Fruit fly (Drosophila melanogaster): ENCODE measurements around the gene Vps16B.
A peak's percentile ranks its signal among the peaks of the same experiment; 100 is the strongest.

The Vps16B gene

dm6 chr3R:29836188-29836587 is 19.9 kb upstream of the Vps16B start, which contains the start of gene CG42592:
Gene CG42592, minus strand, starts transcription at chr3R:29836288.
- no peak for TF ChIP-seq Abd-B (GFP tag; optimal IDR thresholded peaks at IDR 0.05)
- TF ChIP-seq Aef1 (GFP tag; IDR thresholded peaks at IDR 0.05) = no peak
- TF ChIP-seq CG6254 (GFP tag; optimal IDR thresholded peaks at IDR 0.05) = no peak
- no peak for TF ChIP-seq hbn (GFP tag; IDR thresholded peaks at IDR 0.05; ENCODE audit: partially characterized antibody)
- TF ChIP-seq CG14710 (tag; optimal IDR thresholded peaks at IDR 0.05) = no peak
- TF ChIP-seq CG17568 (GFP tag; optimal IDR thresholded peaks at IDR 0.05) = no peak
- TF ChIP-seq da (GFP tag; optimal IDR thresholded peaks at IDR 0.05) = no peak

dm6 chr3R:29835710-29836049 is 19.4 kb upstream of the Vps16B start, which contains the start of gene Prtl99C:
Gene Prtl99C, plus strand, starts transcription at chr3R:29835950.
- TF ChIP-seq pita (GFP tag; optimal IDR thresholded peaks at IDR 0.05) (no peak), Med (GFP tag) (no peak), chm (GFP tag; IDR thresholded peaks at IDR 0.05) (no peak), CG17186 (GFP tag; optimal IDR thresholded peaks at IDR 0.05) (no peak), CG16815 (GFP tag; optimal IDR thresholded peaks at IDR 0.05) (no peak), gsb-n (tag; optimal IDR thresholded peaks at IDR 0.05) (no peak), CG8944 (GFP tag; optimal IDR thresholded peaks at IDR 0.05) (no peak), az2 (GFP tag; optimal IDR thresholded peaks at IDR 0.05) (no peak)

- TF ChIP-seq Dp (GFP tag; optimal IDR thresholded peaks at IDR 0.05) (peak; percentile 90), grn (GFP tag; optimal IDR thresholded peaks at IDR 0.05) (peak; percentile 17), CG1603 (tag; optimal IDR thresholded peaks at IDR 0.05) (peak; percentile 3), MBD-R2 (GFP tag; IDR thresholded peaks at IDR 0.05) (peak; percentile 75), CG17829 (tag; optimal IDR thresholded peaks at IDR 0.05) (peak; percentile 6), Bteb2 (GFP tag; optimal IDR thresholded peaks at IDR 0.05) (no peak), CG10462 (GFP tag; optimal IDR thresholded peaks at IDR 0.05) (no peak), CG4617 (GFP tag; optimal IDR thresholded peaks at IDR 0.05; ENCODE audit: borderline replicate concordance) (peak; percentile 39), CG17612 (GFP tag; IDR thresholded peaks at IDR 0.05) (no peak), Ets97D (GFP tag; optimal IDR thresholded peaks at IDR 0.05) (peak; percentile 22), CG2120 (GFP tag; optimal IDR thresholded peaks at IDR 0.05) (peak; percentile 36), CG12769 (tag; optimal IDR thresholded peaks at IDR 0.05) (no peak), Ravus (GFP tag; IDR thresholded peaks at IDR 0.05) (no peak), knrl (GFP tag; IDR thresholded peaks at IDR 0.05; ENCODE audit: partially characterized antibody) (peak; percentile 93), CG9932 (GFP tag; IDR thresholded peaks at IDR 0.05) (peak; percentile 48), CG17361 (GFP tag; IDR thresholded peaks at IDR 0.05) (peak; percentile 51; the same call in 1 of the 3 replicates), CG14860 (GFP tag; IDR thresholded peaks at IDR 0.05; ENCODE audit: partially characterized antibody) (peak; percentile 92), Xbp1 (GFP tag; optimal IDR thresholded peaks at IDR 0.05) (no peak), mld (GFP tag; IDR thresholded peaks at IDR 0.05; ENCODE audit: partially characterized antibody) (peak; percentile 93), vnd (GFP tag; IDR thresholded peaks at IDR 0.05; ENCODE audit: partially characterized antibody) (peak; percentile 94), Med (GFP tag) (peak; percentile 84), CG12071 (GFP tag; optimal IDR thresholded peaks at IDR 0.05) (no peak), CG3847 (GFP tag; IDR thresholded peaks at IDR 0.05) (0 out of 2 replicates have a peak, but pooled peaks have one; percentile 27), Dref (GFP tag; IDR thresholded peaks at IDR 0.05) (peak; percentile 82), Gug (GFP tag; IDR thresholded peaks at IDR 0.05) (no peak; the same call in 3 of the 4 replicates), HLH4C (GFP tag; IDR thresholded peaks at IDR 0.05; ENCODE audit: partially characterized antibody) (peak; percentile 92), p53 (GFP tag; optimal IDR thresholded peaks at IDR 0.05) (no peak), CG6791 (GFP tag; IDR thresholded peaks at IDR 0.05; ENCODE audit: partially characterized antibody) (peak; percentile 96), MESR4 (GFP tag; optimal IDR thresholded peaks at IDR 0.05) (peak; percentile 90), HmgZ (tag; optimal IDR thresholded peaks at IDR 0.05) (no peak), Dll (GFP tag; IDR thresholded peaks at IDR 0.05; ENCODE audit: partially characterized antibody) (peak; percentile 90)
Measured at dm6 chr3R:29834759-29835709, 18.8 kb upstream of the Vps16B start, which contains the start of gene Atg16. Gene Atg16, minus strand, starts transcription at chr3R:29835101.

All from whole organism, embryonic.